Fruit fly (Drosophila melanogaster) whole organism, pupa: ENCODE results near the gene Nepl21.

Experiments used
- CG17806 ChIP-seq: fragments of 200-800 bp; sonication (Bioruptor generic); optimal IDR thresholded peaks from 2 replicates; lab custom pipeline; 2018; ENCODE audit warnings: missing biosample characterization, mild to moderate bottlenecking, missing genetic modification characterization, moderate library complexity
- CG34367 ChIP-seq: fragments of 200-800 bp; sonication (Bioruptor generic); optimal IDR thresholded peaks from 2 replicates; lab custom pipeline; 2018; ENCODE audit warnings: missing biosample characterization, mild to moderate bottlenecking, missing genetic modification characterization
- fd96Ca ChIP-seq: fragments of 200-800 bp; sonication (Bioruptor generic); IDR thresholded peaks from 3 replicates; pipeline ENCODE4 v1.3.6; 2022; ENCODE audit warnings: missing biosample characterization, missing genetic modification characterization

DNA sequence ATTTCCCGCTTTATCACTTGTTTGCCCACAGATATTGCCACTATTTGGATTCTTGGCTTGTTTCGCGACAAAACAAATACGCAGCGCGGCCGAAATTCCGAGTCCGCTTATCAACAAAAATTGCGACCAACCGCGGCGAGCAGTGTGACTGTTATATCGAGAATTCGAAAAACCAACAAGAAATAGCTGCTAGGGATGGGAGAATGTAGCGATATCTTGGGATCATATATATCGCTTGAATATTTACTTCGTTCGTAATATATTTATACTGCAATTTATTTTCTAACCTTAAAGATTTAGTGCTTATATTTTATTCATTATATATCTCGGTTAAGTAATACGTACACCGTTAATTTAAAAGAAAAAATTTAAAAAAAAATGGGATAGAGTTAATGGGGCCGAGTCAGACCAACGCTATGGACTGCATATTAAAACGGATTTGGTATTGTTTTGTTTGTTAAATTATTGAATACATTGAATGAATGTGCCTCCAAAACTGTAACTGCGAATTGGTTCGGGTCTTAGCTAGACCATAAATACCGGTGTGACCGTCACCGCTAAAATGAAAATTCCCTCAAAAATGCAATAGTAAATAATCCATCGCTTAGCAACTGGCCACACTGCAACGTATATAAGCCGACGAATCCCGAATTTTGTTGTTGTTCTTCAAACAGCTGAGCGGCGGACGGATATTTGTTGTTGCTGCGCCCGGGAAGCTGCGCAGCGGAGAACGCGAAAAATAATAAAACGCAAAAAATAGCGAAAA, 38.7 kb upstream of the Nepl21 start, which contains the start of the genes Apc and spg:
- TF ChIP-seq fd96Ca (peak; percentile 51; the same call in 1 of the 3 replicates), CG17806 (tag; lab: Kevin White, UChicago) (no peak), CG34367 (no peak)
